Fruit fly (Drosophila melanogaster) whole organism: ENCODE results near the gene Jwa.
A peak's percentile ranks its signal among the peaks of the same experiment; 100 is the strongest.

Source experiments
- CG8478 ChIP-seq: fragments of >200 bp; optimal IDR thresholded peaks from 2 replicates; lab custom pipeline; 2018; ENCODE audit warnings: inconsistent platforms
- pan ChIP-seq: fragments of >200 bp; optimal IDR thresholded peaks from 2 replicates; lab custom pipeline; 2017
- psq ChIP-seq: fragments of >200 bp; optimal IDR thresholded peaks from 2 replicates; lab custom pipeline; 2017

- TF ChIP-seq CG8478 (lab: Kevin White, UChicago) (no peak), pan (peak; percentile 3), psq (no peak)
These were observed 11.4 kb downstream of the Jwa start for dm6 chr2L:18693877-18694723.
